Worm (Caenorhabditis elegans) whole organism, L4/young adult: Measurements from ENCODE around the gene M7.12.

Experiments used
- dao-5 ChIP-seq: sonication (generic microtip); optimal IDR thresholded peaks from 2 replicates; lab custom pipeline; 2016; ENCODE audit warnings: missing genotype, missing genetic modification characterization, moderate library complexity, missing compliant biosample characterization
- him-1 ChIP-seq: sonication (generic microtip); optimal IDR thresholded peaks from 2 replicates; lab custom pipeline; 2016; ENCODE audit warnings: missing genotype, missing genetic modification reagents, missing genetic modification characterization, missing compliant biosample characterization

DNA sequence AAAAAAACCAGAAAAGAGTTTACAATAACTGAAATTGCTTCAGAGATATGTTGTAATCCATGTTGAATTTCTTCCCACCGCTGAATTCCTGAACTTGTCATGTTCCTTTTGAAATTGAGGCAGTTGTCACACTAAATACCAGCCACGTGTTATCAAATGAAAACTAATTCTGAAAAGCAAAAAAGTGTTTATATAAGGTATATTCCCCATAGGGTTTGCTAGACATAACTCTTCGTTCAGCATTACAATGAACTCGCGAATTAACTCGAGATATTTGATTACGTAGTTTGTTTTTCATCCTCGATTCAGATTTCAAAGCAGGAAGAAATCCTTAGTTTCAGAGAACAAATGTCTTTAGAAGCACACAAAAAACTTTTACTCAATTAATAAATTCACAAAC, 2.5 kb upstream of the M7.12 start, which contains the start of gene str-3:
- TF ChIP-seq him-1 (tag; lab: Kevin White, UChicago), result no peak
- no peak for TF ChIP-seq dao-5 (tag; lab: Kevin White, UChicago)
